Fruit fly (Drosophila melanogaster): ENCODE measurements around the gene Dnaaf5.

Dnaaf5 gene

dm6 chr3R:14315912-14316444, 45.6 kb downstream of the Dnaaf5 start, which contains the start of gene Set8 (continued):
- TF ChIP-seq MBD-R2 (GFP tag; IDR thresholded peaks at IDR 0.05) (peak; percentile 43), H2.0 (GFP tag; IDR thresholded peaks at IDR 0.05) (no peak), CG7963 (GFP tag; IDR thresholded peaks at IDR 0.05; ENCODE audit: partially characterized antibody) (no peak), CG15601 (tag; optimal IDR thresholded peaks at IDR 0.05) (peak; percentile 44), pfk (GFP tag; optimal IDR thresholded peaks at IDR 0.05) (no peak), danr (GFP tag; IDR thresholded peaks at IDR 0.05) (no peak), ara (GFP tag; IDR thresholded peaks at IDR 0.05) (no peak), CG18599 (GFP tag; optimal IDR thresholded peaks at IDR 0.05) (no peak), Drgx (GFP tag; IDR thresholded peaks at IDR 0.05) (peak; percentile 63; the same call in 1 of the 2 replicates), MTF-1 (GFP tag; optimal IDR thresholded peaks at IDR 0.05; ENCODE audit: borderline replicate concordance) (no peak), CG2202 (tag; optimal IDR thresholded peaks at IDR 0.05) (no peak), CG4707 (GFP tag; optimal IDR thresholded peaks at IDR 0.05) (no peak), Max (GFP tag; optimal IDR thresholded peaks at IDR 0.05) (no peak), HLH54F (GFP tag; optimal IDR thresholded peaks at IDR 0.05) (no peak), fd64A (GFP tag; optimal IDR thresholded peaks at IDR 0.05) (no peak), CG34422 (GFP tag; IDR thresholded peaks at IDR 0.05) (no peak), CG13775 (GFP tag; optimal IDR thresholded peaks at IDR 0.05) (no peak), CG18764 (GFP tag; optimal IDR thresholded peaks at IDR 0.05) (no peak), ewg (GFP tag; optimal IDR thresholded peaks at IDR 0.05) (no peak), sug (tag; optimal IDR thresholded peaks at IDR 0.05) (no peak), hb (GFP tag; IDR thresholded peaks at IDR 0.05; ENCODE audit: partially characterized antibody) (no peak), bcd (GFP tag; optimal IDR thresholded peaks at IDR 0.05) (no peak), Ada2b (GFP tag; IDR thresholded peaks at IDR 0.05) (no peak), slou (GFP tag; optimal IDR thresholded peaks at IDR 0.05) (no peak), jigr1 (GFP tag; IDR thresholded peaks at IDR 0.05) (no peak), CG42726 (GFP tag; IDR thresholded peaks at IDR 0.05; ENCODE audit: partially characterized antibody) (no peak), mld (GFP tag; IDR thresholded peaks at IDR 0.05; ENCODE audit: partially characterized antibody) (no peak), Gug (GFP tag; IDR thresholded peaks at IDR 0.05) (no peak), Hand (GFP tag; optimal IDR thresholded peaks at IDR 0.05) (no peak), Hr3 (GFP tag; optimal IDR thresholded peaks at IDR 0.05) (peak; percentile 4), nau (GFP tag; optimal IDR thresholded peaks at IDR 0.05) (no peak), PHDP (tag; optimal IDR thresholded peaks at IDR 0.05) (no peak), tll (GFP tag; optimal IDR thresholded peaks at IDR 0.05) (no peak), HmgZ (tag; optimal IDR thresholded peaks at IDR 0.05) (peak; percentile 34), BtbVII (GFP tag; optimal IDR thresholded peaks at IDR 0.05) (no peak), CG17568 (GFP tag; optimal IDR thresholded peaks at IDR 0.05) (no peak), stwl (tag; optimal IDR thresholded peaks at IDR 0.05) (peak; percentile 99), CG33213 (GFP tag; optimal IDR thresholded peaks at IDR 0.05) (no peak), vfl (GFP tag; optimal IDR thresholded peaks at IDR 0.05) (no peak), CG15073 (GFP tag; optimal IDR thresholded peaks at IDR 0.05) (no peak), CG17802 (tag; optimal IDR thresholded peaks at IDR 0.05) (no peak), Hey (tag; optimal IDR thresholded peaks at IDR 0.05) (no peak), row (GFP tag; IDR thresholded peaks at IDR 0.05) (peak; percentile 33; the same call in 1 of the 3 replicates), dpn (GFP tag; optimal IDR thresholded peaks at IDR 0.05) (no peak), Abd-B (GFP tag; optimal IDR thresholded peaks at IDR 0.05) (no peak), NC2α (GFP tag; optimal IDR thresholded peaks at IDR 0.05) (no peak), pnt (GFP tag; optimal IDR thresholded peaks at IDR 0.05) (no peak), CG10147 (GFP tag; optimal IDR thresholded peaks at IDR 0.05) (no peak), CG10959 (GFP tag; IDR thresholded peaks at IDR 0.05) (no peak), zf30C (GFP tag; optimal IDR thresholded peaks at IDR 0.05) (no peak)
